Fruit fly (Drosophila melanogaster) Kc167 (cell line): ENCODE results near the gene Eig71Eb.

Experiments
- Myc ChIP-seq: fragments of >200 bp; optimal IDR thresholded peaks from 2 replicates; lab custom pipeline; 2017; ENCODE audit warnings: missing external identifiers
- Sin3A ChIP-seq: fragments of >200 bp; optimal IDR thresholded peaks from 2 replicates; lab custom pipeline; 2018; ENCODE audit warnings: missing external identifiers
- h ChIP-seq: fragments of >200 bp; optimal IDR thresholded peaks from 3 replicates; lab custom pipeline; 2018; ENCODE audit warnings: missing external identifiers
- insv ChIP-seq: fragments of >200 bp; optimal IDR thresholded peaks from 3 replicates; lab custom pipeline; 2018; ENCODE audit warnings: missing external identifiers
- psq ChIP-seq: fragments of >200 bp; optimal IDR thresholded peaks from 2 replicates; lab custom pipeline; 2017; ENCODE audit warnings: missing external identifiers
- ttk ChIP-seq: sonication (Bioruptor generic); optimal IDR thresholded peaks from 2 replicates; lab custom pipeline; 2017; ENCODE audit warnings: missing external identifiers

Gene Eig71Eb

DNA sequence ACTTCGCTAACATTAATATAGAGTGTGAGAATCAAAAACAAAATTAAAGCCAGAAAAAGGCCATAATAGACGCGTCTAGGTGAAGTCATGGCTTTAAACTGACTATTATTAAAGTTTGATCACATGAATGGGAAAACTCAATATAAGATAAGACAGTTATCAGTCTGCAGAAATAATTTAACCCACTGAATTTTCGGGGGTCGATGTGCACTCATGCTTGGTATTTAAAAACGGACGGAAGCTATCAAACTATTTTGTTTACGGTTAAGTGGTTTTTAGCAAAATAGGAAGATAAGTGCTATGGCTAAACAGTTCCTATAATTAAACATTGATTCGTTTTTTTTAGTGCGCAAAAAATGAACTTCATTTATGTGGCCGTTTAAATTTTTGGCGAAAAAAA lies 42.2 kb downstream of the Eig71Eb start, which contains the start of gene CG34451:
TSS of gene CG34451 (minus strand) at position 101 of the 400 bp plus-strand sequence.
- TF ChIP-seq psq: no peak
- no peak for TF ChIP-seq Myc (lab: Kevin White, UChicago)
- no peak for TF ChIP-seq ttk (lab: Kevin White, UChicago)
- no peak for TF ChIP-seq Sin3A (lab: Kevin White, UChicago)
- TF ChIP-seq h (lab: Kevin White, UChicago): no peak
- no peak for TF ChIP-seq insv (lab: Kevin White, UChicago)

DNA sequence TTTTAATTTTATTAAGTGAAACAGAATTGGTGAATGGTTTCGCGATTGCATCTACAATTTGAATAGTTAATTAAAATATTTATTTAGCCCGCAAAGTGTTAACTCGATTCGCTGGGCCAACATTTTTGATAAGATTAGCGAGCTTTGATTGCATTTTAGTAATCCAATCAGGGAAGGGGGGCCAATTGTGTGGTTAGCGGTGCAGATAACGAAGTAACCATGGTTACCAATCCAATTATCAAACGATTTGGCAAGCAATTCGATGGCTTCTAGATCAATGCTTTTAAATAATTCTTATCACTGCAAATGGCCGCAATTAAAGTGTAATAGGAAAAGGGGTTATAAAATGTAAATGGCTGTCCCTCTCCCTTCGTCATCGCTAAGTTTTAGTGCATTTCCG lies 42.7 kb downstream of the Eig71Eb start:
- TF ChIP-seq Sin3A (lab: Kevin White, UChicago): no peak
- TF ChIP-seq h (lab: Kevin White, UChicago): no peak
- TF ChIP-seq insv (lab: Kevin White, UChicago): no peak
- TF ChIP-seq psq: no peak
- no peak for TF ChIP-seq ttk (lab: Kevin White, UChicago)
- no peak for TF ChIP-seq Myc (lab: Kevin White, UChicago)

DNA sequence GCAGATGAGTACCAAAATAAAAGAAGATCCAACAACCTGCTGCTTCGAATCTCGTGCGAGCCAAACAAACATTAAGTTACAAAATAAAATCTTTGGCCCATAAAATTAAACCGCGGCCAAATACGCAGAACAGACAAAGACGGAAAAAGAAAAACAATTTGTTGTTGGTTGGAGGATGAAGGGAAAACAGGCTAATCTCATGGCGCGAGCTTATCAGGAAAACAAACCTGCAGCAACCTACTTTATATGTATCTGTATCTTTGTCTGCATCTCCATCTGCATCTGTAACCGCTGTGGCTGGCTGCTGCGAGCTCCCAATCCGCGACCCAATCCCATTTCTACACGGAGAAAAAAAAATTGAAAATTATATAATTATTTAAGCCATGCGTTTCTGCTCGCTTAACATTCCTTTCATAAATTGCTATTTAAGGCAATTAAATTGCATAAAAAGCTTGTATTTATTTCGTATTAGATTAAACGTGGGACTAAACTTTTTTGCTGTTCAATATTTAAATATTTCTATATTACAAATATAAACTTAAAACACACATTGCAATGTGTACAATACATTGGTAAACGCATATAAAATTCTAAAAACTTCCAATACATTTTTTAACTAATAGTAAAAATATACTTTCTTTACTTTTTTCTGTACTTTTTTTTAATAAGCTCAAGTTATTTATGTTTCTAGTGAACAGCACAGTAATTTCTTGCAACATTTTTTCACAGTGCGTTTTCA lies 43.2 kb downstream of the Eig71Eb start:
- TF ChIP-seq Myc (lab: Kevin White, UChicago) (no peak), psq (no peak), Sin3A (lab: Kevin White, UChicago) (no peak)

DNA sequence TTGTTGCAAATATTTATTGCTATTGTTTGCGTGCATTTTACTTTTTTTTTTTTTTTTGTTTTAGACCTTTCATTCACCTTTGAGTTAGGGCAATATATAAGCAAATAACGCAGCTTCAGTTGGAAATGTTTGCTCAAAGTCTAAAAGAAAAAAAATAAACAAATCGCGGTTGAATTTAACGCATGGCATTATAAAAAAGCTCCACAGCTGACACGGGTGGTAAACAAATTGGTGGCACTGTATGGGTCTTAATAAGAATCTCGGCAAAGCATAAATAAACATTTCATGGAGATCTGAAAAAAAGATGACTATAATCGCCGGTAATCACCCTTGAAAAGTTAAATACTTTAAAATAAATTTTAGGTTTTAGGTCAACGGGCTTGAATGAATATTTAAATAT lies 44.7 kb downstream of the Eig71Eb start:
- TF ChIP-seq Sin3A (lab: Kevin White, UChicago) (no peak), insv (lab: Kevin White, UChicago) (no peak), psq (no peak), ttk (lab: Kevin White, UChicago) (no peak), Myc (lab: Kevin White, UChicago) (no peak), h (lab: Kevin White, UChicago) (no peak)

DNA sequence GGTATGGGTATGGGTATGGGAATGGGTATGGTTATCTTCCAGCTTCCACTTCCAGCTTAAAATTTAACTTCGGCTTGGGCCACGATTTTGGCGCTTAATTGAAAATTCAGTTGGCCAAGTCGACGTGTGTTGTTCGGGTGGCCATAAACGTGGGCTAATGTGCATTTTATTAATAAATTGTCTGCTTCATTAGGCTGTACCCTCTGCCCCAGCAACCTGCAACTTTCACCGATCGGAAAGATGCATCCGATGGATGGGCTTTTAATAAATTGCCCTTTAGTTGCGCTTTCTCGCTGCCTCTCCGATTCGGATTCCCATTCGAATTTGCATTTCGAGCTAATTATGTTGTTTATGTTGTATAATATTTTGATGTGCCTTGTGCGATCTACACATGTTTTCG lies 45.5 kb downstream of the Eig71Eb start:
- TF ChIP-seq Sin3A (lab: Kevin White, UChicago) (no peak), Myc (lab: Kevin White, UChicago) (no peak), h (lab: Kevin White, UChicago) (no peak), psq (no peak), ttk (lab: Kevin White, UChicago) (no peak), insv (lab: Kevin White, UChicago) (no peak)

DNA sequence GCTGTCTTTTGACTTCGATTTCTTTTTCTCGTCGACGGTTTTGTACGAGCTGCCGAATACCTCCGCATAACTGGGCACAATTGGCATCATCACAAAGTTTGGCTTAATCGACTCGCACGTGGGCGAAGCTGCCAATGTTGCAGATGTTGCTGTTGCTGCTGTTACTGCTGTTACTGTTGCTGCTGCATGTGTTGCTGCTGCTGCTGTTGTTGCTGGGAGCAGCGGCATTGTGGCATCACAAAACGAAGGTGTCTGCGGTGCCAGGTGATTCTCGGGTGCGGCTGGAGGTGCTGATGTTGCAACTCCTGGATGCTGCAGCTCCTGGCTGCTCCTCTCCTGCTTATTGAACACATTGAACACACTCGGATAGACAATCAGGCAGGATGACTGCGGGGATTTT lies 48.2 kb downstream of the Eig71Eb start:
- no peak for TF ChIP-seq psq
- TF ChIP-seq ttk (lab: Kevin White, UChicago): no peak

DNA sequence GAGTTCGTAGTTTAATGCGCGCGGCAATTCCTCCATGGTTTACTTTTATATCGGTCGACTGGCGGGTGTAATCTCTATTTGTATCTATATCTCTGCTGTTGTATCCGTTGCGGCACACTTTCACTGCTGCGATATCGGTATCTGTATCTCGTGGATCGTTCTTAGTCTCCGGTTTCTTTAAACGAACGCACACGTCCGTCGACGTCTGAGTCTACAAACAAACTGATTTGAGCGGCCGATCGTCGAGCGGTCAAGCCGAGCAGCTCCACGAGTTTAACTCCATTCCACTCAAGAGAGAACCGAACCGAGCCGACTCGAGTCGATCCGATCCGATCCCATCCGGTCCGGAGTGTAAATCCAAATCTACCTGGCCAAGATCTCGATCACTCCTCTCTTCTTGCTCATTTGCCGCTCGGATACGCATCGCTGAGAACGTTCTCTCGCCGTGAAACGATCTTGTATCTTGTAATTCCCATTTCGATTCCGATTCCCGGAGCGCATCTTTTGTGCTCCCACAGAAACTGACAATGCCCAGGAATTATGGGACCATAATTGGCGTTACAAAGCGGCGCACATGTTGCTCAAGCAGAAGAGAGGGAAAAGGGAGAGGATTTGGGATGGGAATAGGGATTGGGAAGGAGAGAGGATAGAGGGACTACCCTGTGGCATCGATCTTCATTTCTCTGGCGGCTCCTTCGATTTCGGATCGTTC lies 50.0 kb downstream of the Eig71Eb start, which contains the start of gene comm2:
TSS of gene comm2 (minus strand) at position 225 of the 712 bp plus-strand sequence.
- TF ChIP-seq h (lab: Kevin White, UChicago): no peak
- no peak for TF ChIP-seq Myc (lab: Kevin White, UChicago)
- TF ChIP-seq psq: no peak
- no peak for TF ChIP-seq ttk (lab: Kevin White, UChicago)
- no peak for TF ChIP-seq insv (lab: Kevin White, UChicago)
- no peak for TF ChIP-seq Sin3A (lab: Kevin White, UChicago)
